Worm (Caenorhabditis elegans) whole organism, late embryonic: ENCODE measurements around the gene srd-17.

Experiments
- C38D4.7 ChIP-seq: fragments of 200-800 bp; sonication (Bioruptor generic); optimal IDR thresholded peaks from 2 replicates; lab custom pipeline; 2018; ENCODE audit warnings: mild to moderate bottlenecking, missing genetic modification characterization, moderate library complexity, missing compliant biosample characterization
- F13H6.1 ChIP-seq: sonication (generic microtip); optimal IDR thresholded peaks from 2 replicates; lab custom pipeline; 2016; ENCODE audit warnings: missing genetic modification characterization, missing compliant biosample characterization
- K09A11.1 ChIP-seq: sonication (generic microtip); optimal IDR thresholded peaks from 2 replicates; lab custom pipeline; 2017; ENCODE audit warnings: antibody characterized with exemption, mild to moderate bottlenecking, missing genetic modification characterization, missing compliant biosample characterization; ENCODE audit not compliant: insufficient read depth
- Y22D7AL.16 ChIP-seq: sonication (generic microtip); optimal IDR thresholded peaks from 2 replicates; lab custom pipeline; 2016; ENCODE audit warnings: missing genetic modification characterization, missing compliant biosample characterization
- ahr-1 ChIP-seq: sonication (generic microtip); optimal IDR thresholded peaks from 2 replicates; lab custom pipeline; 2016; ENCODE audit warnings: missing genetic modification characterization, missing compliant biosample characterization
- ama-1 ChIP-seq: fragments of 150-350 bp; optimal IDR thresholded peaks from 2 replicates; lab custom pipeline; 2014
- ceh-14 ChIP-seq: sonication (generic microtip); optimal IDR thresholded peaks from 2 replicates; lab custom pipeline; 2016; ENCODE audit warnings: missing genotype, missing genetic modification characterization, missing compliant biosample characterization
- ceh-19 ChIP-seq: fragments of 200-800 bp; sonication (Bioruptor generic); optimal IDR thresholded peaks from 2 replicates; lab custom pipeline; 2018; ENCODE audit warnings: mild to moderate bottlenecking, missing genetic modification characterization, missing compliant biosample characterization
- ceh-2 ChIP-seq: sonication (generic microtip); optimal IDR thresholded peaks from 2 replicates; lab custom pipeline; 2016; ENCODE audit warnings: missing genotype, missing genetic modification characterization, missing compliant biosample characterization
- ceh-34 ChIP-seq: sonication (generic microtip); optimal IDR thresholded peaks from 2 replicates; lab custom pipeline; 2016; ENCODE audit warnings: mild to moderate bottlenecking, missing genetic modification characterization, missing compliant biosample characterization
- ceh-45 ChIP-seq: fragments of 200-800 bp; sonication (Bioruptor generic); IDR thresholded peaks from 2 replicates; pipeline ENCODE4 v1.3.6; 2022; ENCODE audit warnings: missing genetic modification reagents, missing genetic modification characterization, missing compliant biosample characterization
- ceh-48 ChIP-seq: sonication (generic microtip); optimal IDR thresholded peaks from 2 replicates; lab custom pipeline; 2016; ENCODE audit warnings: missing genetic modification characterization, inconsistent platforms, missing compliant biosample characterization
- ceh-6 ChIP-seq: fragments of 200-800 bp; sonication (Bioruptor generic); optimal IDR thresholded peaks from 2 replicates; lab custom pipeline; 2018; ENCODE audit warnings: mild to moderate bottlenecking, missing genetic modification characterization, missing compliant biosample characterization
- elt-2 ChIP-seq: sonication (generic microtip); optimal IDR thresholded peaks from 2 replicates; lab custom pipeline; 2016; ENCODE audit warnings: missing genetic modification reagents, missing genetic modification characterization, missing compliant biosample characterization
- ets-4 ChIP-seq: sonication (generic microtip); optimal IDR thresholded peaks from 2 replicates; lab custom pipeline; 2016; ENCODE audit warnings: missing genetic modification characterization, missing compliant biosample characterization
- eyg-1 ChIP-seq: sonication (generic microtip); optimal IDR thresholded peaks from 2 replicates; lab custom pipeline; 2016; ENCODE audit warnings: missing genotype, missing genetic modification characterization, missing compliant biosample characterization
- fkh-10 ChIP-seq: fragments of 150-350 bp; optimal IDR thresholded peaks from 2 replicates; lab custom pipeline; 2014; ENCODE audit warnings: missing biosample characterization, missing genetic modification reagents, missing genetic modification characterization
- lim-6 ChIP-seq: sonication (generic microtip); optimal IDR thresholded peaks from 2 replicates; lab custom pipeline; 2016; ENCODE audit warnings: missing genetic modification characterization, missing compliant biosample characterization
- nhr-11 ChIP-seq: fragments of 150-350 bp; optimal IDR thresholded peaks from 2 replicates; lab custom pipeline; 2014; ENCODE audit warnings: missing biosample characterization, missing genetic modification characterization
- sdc-2 ChIP-seq: sonication (generic microtip); optimal IDR thresholded peaks from 2 replicates; lab custom pipeline; 2016; ENCODE audit warnings: missing genotype, missing genetic modification characterization, missing compliant biosample characterization
- sox-2 ChIP-seq: fragments of 200-800 bp; sonication (Bioruptor generic); IDR thresholded peaks from 2 replicates; pipeline ENCODE4 v1.3.6; 2022; ENCODE audit warnings: missing genetic modification reagents, missing genetic modification characterization, missing compliant biosample characterization
- syd-9 ChIP-seq: sonication (generic microtip); optimal IDR thresholded peaks from 2 replicates; lab custom pipeline; 2016; ENCODE audit warnings: mild to moderate bottlenecking, missing genetic modification characterization, moderate library complexity, missing compliant biosample characterization
- ttx-3 ChIP-seq: sonication (generic microtip); optimal IDR thresholded peaks from 2 replicates; lab custom pipeline; 2016; ENCODE audit warnings: missing genetic modification reagents, missing genetic modification characterization, missing compliant biosample characterization
- unc-3 ChIP-seq, 2 experiments: fragments of 200-800 bp in 1 of 2; sonication (Bioruptor generic) in 1 of 2; sonication (generic microtip) in 1 of 2; conservative IDR thresholded peaks in 1 of 2; optimal IDR thresholded peaks in 1 of 2; 2 replicates each; pipeline versions ENCODE4 v1.3.6 to Lab custom; 2016 to 2022; ENCODE audit warnings: missing compliant biosample characterization in 2 of 2, missing genetic modification characterization in 2 of 2, missing genetic modification reagents in 1 of 2
- unc-86 ChIP-seq: sonication (generic microtip); optimal IDR thresholded peaks from 2 replicates; lab custom pipeline; 2016; ENCODE audit warnings: missing genetic modification characterization, missing compliant biosample characterization
- zip-5 ChIP-seq: sonication (generic microtip); optimal IDR thresholded peaks from 2 replicates; lab custom pipeline; 2016; ENCODE audit warnings: missing genetic modification characterization, missing compliant biosample characterization

The srd-17 gene

ce11 chrV:13388961-13389360, 43.6 kb downstream of the srd-17 start:
- no peak for TF ChIP-seq K09A11.1 (tag; lab: Kevin White, UChicago)

ce11 chrV:13387472-13387871, 45.0 kb downstream of the srd-17 start:
- TF ChIP-seq ceh-45, result no peak
- no peak for TF ChIP-seq C38D4.7
- no peak for TF ChIP-seq ceh-19 (GFP tag; lab: Kevin White, UChicago)
- TF ChIP-seq lim-6 (tag; lab: Kevin White, UChicago), result no peak
- peak; percentile 10 for TF ChIP-seq ama-1 (lab: Kevin White, UChicago)
- no peak for TF ChIP-seq ceh-48 (tag; lab: Kevin White, UChicago)
- TF ChIP-seq ahr-1 (tag; lab: Kevin White, UChicago), result no peak
- TF ChIP-seq eyg-1, result no peak
- TF ChIP-seq F13H6.1 (tag; lab: Kevin White, UChicago), result no peak

ce11 chrV:13385798-13386197, 46.7 kb downstream of the srd-17 start, which contains the start of gene gcy-34:
TSS of gene gcy-34 (minus strand) at chrV:13385898.
- TF ChIP-seq ceh-48 (tag; lab: Kevin White, UChicago), result no peak
- no peak for TF ChIP-seq fkh-10 (GFP tag; lab: Kevin White, UChicago)
- TF ChIP-seq syd-9, result no peak
- TF ChIP-seq ets-4 (tag; lab: Kevin White, UChicago), result no peak
- no peak for TF ChIP-seq ama-1 (lab: Kevin White, UChicago)
- no peak for TF ChIP-seq ceh-14
- TF ChIP-seq nhr-11 (tag; lab: Kevin White, UChicago), result no peak
- TF ChIP-seq zip-5 (tag; lab: Kevin White, UChicago), result no peak
- TF ChIP-seq Y22D7AL.16, result no peak
- no peak for TF ChIP-seq ceh-45
- TF ChIP-seq unc-86 (tag; lab: Kevin White, UChicago), result no peak
- no peak for TF ChIP-seq ttx-3
- no peak for TF ChIP-seq ceh-34
- TF ChIP-seq sox-2 (GFP tag; lab: Robert Waterston, UW), result no peak
- TF ChIP-seq unc-3 (GFP tag; conservative IDR thresholded peaks at IDR 0.05; lab: Robert Waterston, UW), result no peak
- TF ChIP-seq unc-3 (tag; optimal IDR thresholded peaks at IDR 0.05; lab: Kevin White, UChicago), result no peak
- no peak for TF ChIP-seq elt-2 (tag; lab: Kevin White, UChicago)
- no peak for TF ChIP-seq ceh-6 (GFP tag; lab: Kevin White, UChicago)
- TF ChIP-seq F13H6.1 (tag; lab: Kevin White, UChicago), result no peak
- no peak for TF ChIP-seq ceh-2 (tag; lab: Kevin White, UChicago)

- peak; percentile 72 for TF ChIP-seq elt-2 (tag; lab: Kevin White, UChicago)
- no peak for TF ChIP-seq sdc-2
Measured at ce11 chrV:13380980-13381379, 51.5 kb downstream of the srd-17 start, which contains the start of gene cpz-2. TSS of gene cpz-2 (plus strand) at chrV:13381189.
